Fruit fly (Drosophila melanogaster): ENCODE measurements around the gene xit.

xit gene

dm6 chrX:6803312-6803794 is 17.5 kb upstream of the xit start, which contains the start of the genes C3G and pod1 (continued):
- TF ChIP-seq ems (GFP tag; optimal IDR thresholded peaks at IDR 0.05) (peak; percentile 21), abd-A (tag; optimal IDR thresholded peaks at IDR 0.05) (peak; percentile 11), Ptx1 (GFP tag; IDR thresholded peaks at IDR 0.05) (peak; percentile 18; the same call in 1 of the 2 replicates), CG10366 (GFP tag; IDR thresholded peaks at IDR 0.05) (no peak), tna (GFP tag; IDR thresholded peaks at IDR 0.05; ENCODE audit: partially characterized antibody) (peak; percentile 98), Awh (GFP tag; IDR thresholded peaks at IDR 0.05) (no peak), Bgb (GFP tag; IDR thresholded peaks at IDR 0.05; ENCODE audit: partially characterized antibody) (peak; percentile 99), CG15601 (tag; optimal IDR thresholded peaks at IDR 0.05) (peak; percentile 52), CG8290 (GFP tag; optimal IDR thresholded peaks at IDR 0.05) (no peak), CG8290 (tag; optimal IDR thresholded peaks at IDR 0.05) (peak in 1 of 2 experiments; percentile 77), Eip74EF (GFP tag; optimal IDR thresholded peaks at IDR 0.05) (peak in 1 of 2 experiments; percentile 18), BtbVII (GFP tag; optimal IDR thresholded peaks at IDR 0.05) (no peak), CHES-1-like (GFP tag; optimal IDR thresholded peaks at IDR 0.05) (peak; percentile 70), crol (GFP tag; IDR thresholded peaks at IDR 0.05) (no peak), CG13624 (GFP tag; optimal IDR thresholded peaks at IDR 0.05) (peak; percentile 78), CG2712 (tag; optimal IDR thresholded peaks at IDR 0.05) (peak; percentile 39), nau (GFP tag; optimal IDR thresholded peaks at IDR 0.05) (no peak), CG6175 (GFP tag; IDR thresholded peaks at IDR 0.05) (no peak), Fer3 (tag; optimal IDR thresholded peaks at IDR 0.05) (no peak), MESR4 (GFP tag; optimal IDR thresholded peaks at IDR 0.05) (peak; percentile 68), CG8388 (GFP tag; optimal IDR thresholded peaks at IDR 0.05) (no peak), CG17328 (GFP tag; IDR thresholded peaks at IDR 0.05) (no peak), ssp (GFP tag; IDR thresholded peaks at IDR 0.05) (peak; percentile 43; the same call in 1 of the 2 replicates), CG11093 (GFP tag; IDR thresholded peaks at IDR 0.05) (no peak), CG11696 (GFP tag; IDR thresholded peaks at IDR 0.05) (no peak), CG11723 (GFP tag; optimal IDR thresholded peaks at IDR 0.05) (no peak), CG13424 (tag; optimal IDR thresholded peaks at IDR 0.05) (peak; percentile 16), CG8478 (optimal IDR thresholded peaks at IDR 0.05) (no peak), CG33557 (GFP tag; optimal IDR thresholded peaks at IDR 0.05) (no peak), CG4854 (GFP tag; optimal IDR thresholded peaks at IDR 0.05) (peak; percentile 27), tup (GFP tag; optimal IDR thresholded peaks at IDR 0.05) (no peak), ttk (GFP tag; IDR thresholded peaks at IDR 0.05) (no peak), Trl (optimal IDR thresholded peaks at IDR 0.05) (peak in 1 of 2 experiments; percentile 20), Trl (GFP tag; optimal IDR thresholded peaks at IDR 0.05) (peak; percentile 42), Taf1 (GFP tag; IDR thresholded peaks at IDR 0.05) (no peak), Hey (tag; optimal IDR thresholded peaks at IDR 0.05) (no peak), D19B (GFP tag; optimal IDR thresholded peaks at IDR 0.05) (no peak), CG10654 (GFP tag; optimal IDR thresholded peaks at IDR 0.05) (no peak), ken (GFP tag; IDR thresholded peaks at IDR 0.05) (peak; percentile 61; the same call in 2 of the 3 replicates), scrt (GFP tag; optimal IDR thresholded peaks at IDR 0.05) (peak; percentile 7), CG2889 (GFP tag; IDR thresholded peaks at IDR 0.05) (no peak), onecut (GFP tag; IDR thresholded peaks at IDR 0.05) (peak; percentile 25; the same call in 1 of the 2 replicates), Dbx (GFP tag; IDR thresholded peaks at IDR 0.05) (peak; percentile 77), Nf-YC (tag; optimal IDR thresholded peaks at IDR 0.05) (peak; percentile 45), Ets97D (GFP tag; optimal IDR thresholded peaks at IDR 0.05) (peak; percentile 85), NC2β (GFP tag; optimal IDR thresholded peaks at IDR 0.05) (peak; percentile 47), Doc3 (GFP tag; IDR thresholded peaks at IDR 0.05; ENCODE audit: partially characterized antibody) (peak; percentile 89), YL-1 (GFP tag; optimal IDR thresholded peaks at IDR 0.05) (peak; percentile 15), CG15073 (GFP tag; optimal IDR thresholded peaks at IDR 0.05) (no peak), aop (GFP tag; IDR thresholded peaks at IDR 0.05) (no peak), CG11456 (GFP tag; IDR thresholded peaks at IDR 0.05) (peak; percentile 76; the same call in 2 of the 3 replicates), CG8944 (GFP tag; optimal IDR thresholded peaks at IDR 0.05) (peak; percentile 11)
